Worm (Caenorhabditis elegans) whole organism, late embryonic: ENCODE measurements around the gene cdc-25.3.

Experiments
- F13H6.1 ChIP-seq: sonication (generic microtip); optimal IDR thresholded peaks from 2 replicates; lab custom pipeline; 2016; ENCODE audit warnings: missing genetic modification characterization, missing compliant biosample characterization
- ceh-22 ChIP-seq: sonication (generic microtip); optimal IDR thresholded peaks from 2 replicates; lab custom pipeline; 2017; ENCODE audit warnings: missing biosample characterization, missing genetic modification characterization
- elt-2 ChIP-seq: sonication (generic microtip); optimal IDR thresholded peaks from 2 replicates; lab custom pipeline; 2016; ENCODE audit warnings: missing genetic modification reagents, missing genetic modification characterization, missing compliant biosample characterization
- fkh-10 ChIP-seq: fragments of 150-350 bp; optimal IDR thresholded peaks from 2 replicates; lab custom pipeline; 2014; ENCODE audit warnings: missing biosample characterization, missing genetic modification reagents, missing genetic modification characterization
- hlh-15 ChIP-seq: sonication (generic microtip); optimal IDR thresholded peaks from 2 replicates; lab custom pipeline; 2016; ENCODE audit warnings: missing genetic modification characterization, missing compliant biosample characterization
- lin-11 ChIP-seq: fragments of 200-800 bp; sonication (Bioruptor generic); optimal IDR thresholded peaks from 2 replicates; lab custom pipeline; 2018; ENCODE audit warnings: mild to moderate bottlenecking, missing genetic modification characterization, missing compliant biosample characterization
- nhr-11 ChIP-seq: fragments of 150-350 bp; optimal IDR thresholded peaks from 2 replicates; lab custom pipeline; 2014; ENCODE audit warnings: missing biosample characterization, missing genetic modification characterization
- npax-4 ChIP-seq: sonication (generic microtip); optimal IDR thresholded peaks from 2 replicates; lab custom pipeline; 2016; ENCODE audit warnings: missing genetic modification characterization, missing compliant biosample characterization
- pha-2 ChIP-seq: sonication (generic microtip); optimal IDR thresholded peaks from 2 replicates; lab custom pipeline; 2017; ENCODE audit warnings: mild to moderate bottlenecking, missing genetic modification characterization, missing compliant biosample characterization
- pha-4 ChIP-seq: fragments of 150-350 bp; optimal IDR thresholded peaks from 2 replicates; lab custom pipeline; 2018; ENCODE audit warnings: missing biosample characterization, missing genetic modification reagents, missing genetic modification characterization
- rnt-1 ChIP-seq: sonication (generic microtip); optimal IDR thresholded peaks from 2 replicates; lab custom pipeline; 2016; ENCODE audit warnings: missing genetic modification characterization, missing compliant biosample characterization
- ttx-3 ChIP-seq: sonication (generic microtip); optimal IDR thresholded peaks from 2 replicates; lab custom pipeline; 2016; ENCODE audit warnings: missing genetic modification reagents, missing genetic modification characterization, missing compliant biosample characterization
- unc-55 ChIP-seq: sonication (generic microtip); optimal IDR thresholded peaks from 2 replicates; lab custom pipeline; 2017; ENCODE audit warnings: missing biosample characterization, missing genetic modification reagents, missing genetic modification characterization

DNA sequence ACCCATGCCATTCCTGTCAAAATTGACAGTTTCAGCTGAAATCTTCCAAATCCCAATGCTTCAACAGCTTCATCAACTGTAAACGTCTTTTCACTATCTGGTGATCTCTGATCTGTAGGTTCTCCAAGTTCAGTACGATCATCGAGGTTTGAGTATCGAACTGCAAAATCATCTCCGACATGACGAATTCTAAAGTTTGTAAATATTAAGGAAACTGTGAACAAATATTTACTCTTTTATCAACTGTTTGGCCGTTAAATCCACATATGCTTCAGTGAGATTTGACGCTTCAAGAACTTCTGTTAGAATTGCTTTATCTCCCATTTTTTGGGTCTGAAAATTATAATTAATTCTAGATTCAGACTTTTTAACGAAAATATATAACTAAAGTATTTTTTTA is 32.6 kb downstream of the cdc-25.3 start, which contains the start of gene svop-1:
- TF ChIP-seq unc-55 (GFP tag; lab: Kevin White, UChicago), result no peak
- no peak for TF ChIP-seq lin-11 (tag; lab: Kevin White, UChicago)
- no peak for TF ChIP-seq ceh-22
- TF ChIP-seq nhr-11, result no peak
- TF ChIP-seq pha-4 (tag; lab: Kevin White, UChicago), result no peak
- TF ChIP-seq npax-4 (tag; lab: Kevin White, UChicago), result no peak
- no peak for TF ChIP-seq rnt-1 (tag; lab: Kevin White, UChicago)
- no peak for TF ChIP-seq ttx-3 (tag; lab: Kevin White, UChicago)
- no peak for TF ChIP-seq F13H6.1 (tag; lab: Kevin White, UChicago)
- no peak for TF ChIP-seq fkh-10
- no peak for TF ChIP-seq pha-2 (tag; lab: Kevin White, UChicago)
- TF ChIP-seq elt-2 (tag; lab: Kevin White, UChicago), result no peak
- no peak for TF ChIP-seq hlh-15 (tag; lab: Kevin White, UChicago)
